Fruit fly (Drosophila melanogaster) whole organism, prepupa: ENCODE data around the gene Cpr65Au.

Experiments used
- CG11762 ChIP-seq: fragments of 200-800 bp; sonication (Bioruptor generic); optimal IDR thresholded peaks from 3 replicates; lab custom pipeline; 2016; ENCODE audit warnings: missing biosample characterization, missing genetic modification characterization; ENCODE audit not compliant: insufficient read depth
- CG11902 ChIP-seq: fragments of 200-800 bp; sonication (Bioruptor generic); optimal IDR thresholded peaks from 3 replicates; lab custom pipeline; 2016; ENCODE audit warnings: missing biosample characterization, missing genetic modification characterization
- CG34406 ChIP-seq: fragments of 200-800 bp; sonication (Bioruptor generic); optimal IDR thresholded peaks from 3 replicates; lab custom pipeline; 2016; ENCODE audit warnings: missing biosample characterization, missing genetic modification characterization
- CG6163 ChIP-seq: fragments of 200-800 bp; sonication (Bioruptor generic); IDR thresholded peaks from 3 replicates; pipeline ENCODE4 v1.3.6; 2022; ENCODE audit warnings: missing biosample characterization, missing genetic modification characterization
- CG6792 ChIP-seq: fragments of 200-800 bp; sonication (Bioruptor generic); optimal IDR thresholded peaks from 3 replicates; lab custom pipeline; 2016; ENCODE audit warnings: missing biosample characterization, missing genetic modification characterization
- Eip78C ChIP-seq: fragments of 200-800 bp; sonication (Bioruptor generic); peaks from one replicate; lab custom pipeline; 2016; ENCODE audit warnings: missing biosample characterization, missing genetic modification characterization
- Eip93F ChIP-seq: fragments of 200-800 bp; sonication (Bioruptor generic); optimal IDR thresholded peaks from 2 replicates; lab custom pipeline; 2016; ENCODE audit warnings: missing biosample characterization, mild to moderate bottlenecking, missing genetic modification characterization
- Hr39 ChIP-seq: fragments of 200-800 bp; sonication (Bioruptor generic); optimal IDR thresholded peaks from 2 replicates; lab custom pipeline; 2016; ENCODE audit warnings: missing biosample characterization, missing genetic modification characterization
- Lpt ChIP-seq: fragments of 200-800 bp; sonication (Bioruptor generic); optimal IDR thresholded peaks from 3 replicates; lab custom pipeline; 2016; ENCODE audit warnings: missing biosample characterization, missing genetic modification characterization
- Sox102F ChIP-seq: fragments of 200-800 bp; sonication (Bioruptor generic); optimal IDR thresholded peaks from 2 replicates; lab custom pipeline; 2016; ENCODE audit warnings: missing biosample characterization, mild to moderate bottlenecking, missing genetic modification characterization
- dsx ChIP-seq: fragments of 200-800 bp; optimal IDR thresholded peaks from 3 replicates; lab custom pipeline; 2019; ENCODE audit warnings: missing biosample characterization, mild to moderate bottlenecking, missing genetic modification characterization, moderate library complexity; ENCODE audit not compliant: poor library complexity, severe bottlenecking
- lz ChIP-seq: fragments of 200-800 bp; sonication (Bioruptor generic); optimal IDR thresholded peaks from 3 replicates; lab custom pipeline; 2016; ENCODE audit warnings: missing biosample characterization, missing genetic modification characterization

DNA sequence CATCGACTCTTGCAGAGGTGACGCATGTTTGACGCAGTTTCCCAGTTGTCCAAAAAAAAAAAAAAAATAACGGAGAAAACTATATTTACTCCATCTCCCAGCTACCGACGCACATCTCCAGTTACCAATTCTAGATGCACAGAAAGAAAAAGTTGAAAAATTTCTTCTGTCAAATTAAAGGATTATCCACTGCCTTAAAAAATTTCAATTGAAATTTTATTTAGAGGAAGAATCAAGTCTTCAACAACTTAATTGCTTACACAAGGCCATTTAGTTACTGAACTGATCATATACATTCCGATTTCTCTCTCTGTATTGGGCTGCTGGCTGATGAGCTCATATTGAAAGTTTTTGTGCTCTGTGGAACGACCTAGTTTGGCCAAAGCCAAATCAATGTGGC lies 45.9 kb downstream of the Cpr65Au start:
- TF ChIP-seq Eip93F (GFP tag; lab: Kevin White, UChicago) (no peak), CG34406 (GFP tag; lab: Kevin White, UChicago) (no peak), CG11762 (GFP tag; lab: Kevin White, UChicago) (no peak), Lpt (GFP tag; lab: Kevin White, UChicago) (no peak), dsx (no peak), Sox102F (GFP tag; lab: Kevin White, UChicago) (no peak), Hr39 (GFP tag; lab: Kevin White, UChicago) (peak; percentile 2), CG6163 (GFP tag; lab: Robert Waterston, UW) (no peak), Eip78C (GFP tag; lab: Kevin White, UChicago) (peak; percentile 49), lz (GFP tag; lab: Kevin White, UChicago) (no peak), CG11902 (GFP tag; lab: Kevin White, UChicago) (no peak), CG6792 (GFP tag; lab: Kevin White, UChicago) (no peak)
